Fruit fly (Drosophila melanogaster) whole organism, embryonic: Measurements from ENCODE around the gene CG16717.

Source experiments
- Abd-B ChIP-seq: fragments of 200-800 bp; sonication (Bioruptor generic); optimal IDR thresholded peaks from 2 replicates; lab custom pipeline; 2018; ENCODE audit warnings: missing biosample characterization, mild to moderate bottlenecking, missing genetic modification characterization, moderate library complexity
- Awh ChIP-seq: fragments of 200-800 bp; sonication (Bioruptor generic); IDR thresholded peaks from 2 replicates; pipeline ENCODE4, ENCODE4 v1.3.6; 2022; ENCODE audit warnings: missing biosample characterization, missing genetic modification characterization
- CG10267 ChIP-seq: fragments of 200-800 bp; sonication (Bioruptor generic); optimal IDR thresholded peaks from 2 replicates; lab custom pipeline; 2018; ENCODE audit warnings: missing biosample characterization, mild to moderate bottlenecking, missing genetic modification characterization, moderate library complexity
- CG10979 ChIP-seq: fragments of 200-800 bp; sonication (Bioruptor generic); optimal IDR thresholded peaks from 2 replicates; lab custom pipeline; 2018; ENCODE audit warnings: missing biosample characterization, mild to moderate bottlenecking, missing genetic modification characterization, moderate library complexity
- CG17802 ChIP-seq: fragments of 200-800 bp; sonication (Bioruptor generic); optimal IDR thresholded peaks from 2 replicates; lab custom pipeline; 2018; ENCODE audit warnings: missing biosample characterization, mild to moderate bottlenecking, missing genetic modification characterization, moderate library complexity
- CG18011 ChIP-seq: fragments of 200-800 bp; sonication (Bioruptor generic); optimal IDR thresholded peaks from 2 replicates; lab custom pipeline; 2017; ENCODE audit warnings: missing biosample characterization, missing genetic modification characterization, mild to moderate bottlenecking, moderate library complexity, missing genotype
- CG18262 ChIP-seq: fragments of 200-800 bp; optimal IDR thresholded peaks from 3 replicates; lab custom pipeline; 2019; ENCODE audit warnings: missing biosample characterization, mild to moderate bottlenecking, missing genetic modification characterization, moderate library complexity
- CG18599 ChIP-seq: fragments of 200-800 bp; sonication (Bioruptor generic); optimal IDR thresholded peaks from 3 replicates; lab custom pipeline; 2017; ENCODE audit warnings: missing biosample characterization, missing genetic modification characterization, mild to moderate bottlenecking, moderate library complexity, missing genetic modification reagents
- CG2199 ChIP-seq: fragments of 200-800 bp; sonication (Bioruptor generic); IDR thresholded peaks from 3 replicates; pipeline ENCODE4 v1.3.6; 2022; ENCODE audit warnings: missing biosample characterization, missing genetic modification characterization
- CG3065 ChIP-seq: fragments of 200-800 bp; sonication (Bioruptor generic); optimal IDR thresholded peaks from 2 replicates; lab custom pipeline; 2016; ENCODE audit warnings: missing biosample characterization, missing genetic modification characterization
- CG31224 ChIP-seq: fragments of 200-800 bp; sonication (Bioruptor generic); IDR thresholded peaks from 2 replicates; pipeline ENCODE4 v1.3.6; 2022; ENCODE audit warnings: missing biosample characterization, missing genetic modification characterization
- CG32767 ChIP-seq: fragments of 200-800 bp; sonication (Bioruptor generic); IDR thresholded peaks from 2 replicates; pipeline ENCODE4 v1.3.6; 2022; ENCODE audit warnings: missing biosample characterization, missing genetic modification characterization
- CG34422 ChIP-seq: fragments of 200-800 bp; sonication (Bioruptor generic); IDR thresholded peaks from 3 replicates; pipeline ENCODE4 v1.3.6; 2022; ENCODE audit warnings: missing biosample characterization, missing genetic modification characterization
- CG4854 ChIP-seq: fragments of 200-800 bp; sonication (Bioruptor generic); optimal IDR thresholded peaks from 2 replicates; lab custom pipeline; 2016; ENCODE audit warnings: missing biosample characterization, missing genetic modification characterization, inconsistent platforms
- CG7271 ChIP-seq: fragments of 200-800 bp; sonication (Bioruptor generic); optimal IDR thresholded peaks from 2 replicates; lab custom pipeline; 2018; ENCODE audit warnings: missing biosample characterization, mild to moderate bottlenecking, missing genetic modification characterization, moderate library complexity
- CG7963 ChIP-seq: fragments of 200-800 bp; sonication (Bioruptor generic); IDR thresholded peaks from 3 replicates; pipeline ENCODE4 v1.3.6; 2022; ENCODE audit warnings: missing biosample characterization, missing genetic modification characterization; ENCODE audit not compliant: partially characterized antibody
- CG8359 ChIP-seq: fragments of 200-800 bp; sonication (Bioruptor generic); optimal IDR thresholded peaks from 2 replicates; lab custom pipeline; 2017; ENCODE audit warnings: missing biosample characterization, mild to moderate bottlenecking, missing genetic modification characterization, borderline replicate concordance
- Dp ChIP-seq: fragments of 200-800 bp; sonication (Bioruptor generic); optimal IDR thresholded peaks from 2 replicates; lab custom pipeline; 2018; ENCODE audit warnings: missing biosample characterization, mild to moderate bottlenecking, missing genetic modification characterization, moderate library complexity
- Hr3 ChIP-seq: fragments of 200-800 bp; sonication (Bioruptor generic); optimal IDR thresholded peaks from 3 replicates; lab custom pipeline; 2016; ENCODE audit warnings: missing biosample characterization, missing genetic modification characterization
- Lpt ChIP-seq: fragments of >200 bp; optimal IDR thresholded peaks from 2 replicates; lab custom pipeline; 2018; ENCODE audit warnings: missing biosample characterization, missing genetic modification characterization
- NC2β ChIP-seq: fragments of 200-800 bp; sonication (Bioruptor generic); optimal IDR thresholded peaks from 2 replicates; lab custom pipeline; 2016; ENCODE audit warnings: missing biosample characterization, missing genetic modification characterization
- Rfx ChIP-seq: fragments of 200-800 bp; sonication (Bioruptor generic); IDR thresholded peaks from 2 replicates; pipeline ENCODE4 v1.3.6; 2022; ENCODE audit warnings: missing biosample characterization, missing genetic modification characterization
- Sin3A ChIP-seq: fragments of >200 bp; optimal IDR thresholded peaks from 2 replicates; lab custom pipeline; 2018
- Sry-δ ChIP-seq: fragments of 200-800 bp; sonication (Bioruptor generic); optimal IDR thresholded peaks from 2 replicates; lab custom pipeline; 2016; ENCODE audit warnings: missing biosample characterization, missing genetic modification characterization
- Usf ChIP-seq: fragments of 200-800 bp; sonication (Bioruptor generic); optimal IDR thresholded peaks from 2 replicates; lab custom pipeline; 2017; ENCODE audit warnings: missing genotype, missing biosample characterization, missing genetic modification characterization
- cad ChIP-seq: fragments of >200 bp; optimal IDR thresholded peaks from 2 replicates; lab custom pipeline; 2017; ENCODE audit warnings: missing biosample characterization, missing genetic modification characterization
- dan ChIP-seq: fragments of 200-800 bp; sonication (Bioruptor generic); IDR thresholded peaks from 2 replicates; pipeline ENCODE4 v1.3.6; 2022; ENCODE audit warnings: missing biosample characterization, missing genetic modification characterization
- dysf ChIP-seq: fragments of 200-800 bp; sonication (Bioruptor generic); IDR thresholded peaks from 3 replicates; pipeline ENCODE4 v1.3.6; 2022; ENCODE audit warnings: missing biosample characterization, missing genetic modification characterization
- en ChIP-seq: fragments of 200-800 bp; sonication (Bioruptor generic); optimal IDR thresholded peaks from 2 replicates; lab custom pipeline; 2016; ENCODE audit warnings: missing biosample characterization, missing genetic modification characterization
- ewg ChIP-seq: fragments of 200-800 bp; sonication (Bioruptor generic); optimal IDR thresholded peaks from 3 replicates; lab custom pipeline; 2017; ENCODE audit warnings: mild to moderate bottlenecking, missing biosample characterization, missing genetic modification reagents, missing genetic modification characterization
- exex ChIP-seq: fragments of 200-800 bp; sonication (Bioruptor generic); optimal IDR thresholded peaks from 4 replicates; lab custom pipeline; 2018; ENCODE audit warnings: missing biosample characterization, mild to moderate bottlenecking, missing genetic modification characterization, moderate library complexity
- eyg ChIP-seq: fragments of 200-800 bp; sonication (Bioruptor generic); optimal IDR thresholded peaks from 3 replicates; lab custom pipeline; 2016; ENCODE audit warnings: missing biosample characterization, missing genetic modification characterization
- gce ChIP-seq: fragments of 200-800 bp; sonication (Bioruptor generic); IDR thresholded peaks from 3 replicates; pipeline ENCODE4 v1.3.6; 2022; ENCODE audit warnings: missing biosample characterization, missing genetic modification characterization
- gfzf ChIP-seq: fragments of 200-800 bp; sonication (Bioruptor generic); optimal IDR thresholded peaks from 2 replicates; lab custom pipeline; 2016; ENCODE audit warnings: missing biosample characterization, mild to moderate bottlenecking, missing genetic modification characterization, moderate library complexity
- hkb ChIP-seq, 2 experiments: fragments of 200-800 bp in 1 of 2; fragments of >200 bp in 1 of 2; sonication (Bioruptor generic) in 1 of 2; IDR thresholded peaks in 1 of 2; optimal IDR thresholded peaks in 1 of 2; 2 replicates each; pipeline versions ENCODE4 v1.3.6 to Lab custom; 2017 to 2022; ENCODE audit warnings: missing biosample characterization in 1 of 2, missing genetic modification characterization in 1 of 2
- kah ChIP-seq: fragments of 200-800 bp; sonication (Bioruptor generic); optimal IDR thresholded peaks from 2 replicates; lab custom pipeline; 2018; ENCODE audit warnings: missing biosample characterization, mild to moderate bottlenecking, missing genetic modification characterization
- prd ChIP-seq, 3 experiments: fragments of >200 bp in 2 of 3; fragments of 200-800 bp in 1 of 3; sonication (Bioruptor generic) in 1 of 3; optimal IDR thresholded peaks in 2 of 3; IDR thresholded peaks in 1 of 3; 2 replicates in 2 of 3; 3 replicates in 1 of 3; pipeline versions ENCODE4 v1.3.6 to Lab custom; 2017 to 2022; ENCODE audit warnings: missing biosample characterization in 1 of 3, missing genetic modification characterization in 1 of 3
- rib ChIP-seq: fragments of 200-800 bp; sonication (Bioruptor generic); IDR thresholded peaks from 2 replicates; pipeline ENCODE4 v1.3.6; 2022; ENCODE audit warnings: missing biosample characterization, missing genetic modification characterization
- scrt ChIP-seq: fragments of 200-800 bp; sonication (Bioruptor generic); optimal IDR thresholded peaks from 2 replicates; lab custom pipeline; 2018; ENCODE audit warnings: missing biosample characterization, mild to moderate bottlenecking, missing genetic modification characterization, moderate library complexity
- slou ChIP-seq: fragments of 200-800 bp; sonication (Bioruptor generic); optimal IDR thresholded peaks from 3 replicates; lab custom pipeline; 2016; ENCODE audit warnings: missing biosample characterization, missing genetic modification characterization

The CG16717 gene

DNA sequence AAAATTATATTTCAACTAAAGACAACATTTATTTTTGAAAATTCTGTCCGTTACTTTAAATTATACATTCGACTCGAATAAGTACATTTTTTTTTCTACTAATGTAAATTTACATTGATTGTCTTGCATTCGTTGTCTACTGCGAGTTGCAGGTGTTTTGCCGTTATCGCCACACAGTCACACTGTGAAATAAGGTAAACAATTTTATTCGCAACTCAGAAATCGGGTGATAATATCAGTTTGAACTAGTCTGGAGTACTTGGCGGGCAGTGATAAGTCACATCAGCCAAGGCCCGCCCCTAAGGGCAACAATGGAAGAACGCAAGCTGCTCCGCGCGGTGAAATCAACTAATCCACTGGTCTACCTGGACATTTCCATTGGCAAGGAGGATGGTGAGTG, 49.1 kb upstream of the CG16717 start (continued):
- TF ChIP-seq CG2199 = no peak
- TF ChIP-seq Sry-δ (GFP tag; lab: Kevin White, UChicago) = peak; percentile 31

DNA sequence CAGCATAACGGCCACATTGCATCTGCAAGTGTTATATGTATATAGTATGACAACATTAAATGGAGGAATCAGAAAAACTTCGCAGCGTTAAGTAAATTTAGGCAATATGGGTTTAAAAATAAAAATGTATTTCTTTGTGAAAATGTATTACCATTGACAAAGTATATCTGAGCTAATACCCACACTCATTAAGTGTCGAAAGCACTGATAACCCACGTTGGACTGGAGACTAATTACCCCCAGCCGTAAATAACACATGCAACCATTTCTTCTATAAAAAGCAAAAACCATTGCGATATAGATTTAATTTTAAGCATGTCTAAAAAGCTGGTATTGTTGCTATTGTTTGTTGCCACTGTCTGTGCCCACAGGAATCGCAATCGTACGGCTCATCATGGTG, 41.2 kb upstream of the CG16717 start, which contains the start of gene CG8329:
Gene CG8329, plus strand, starts transcription at position 301 of the 400 bp plus-strand sequence.
- TF ChIP-seq CG17802 (tag; lab: Kevin White, UChicago) (no peak), CG7963 (GFP tag; lab: Robert Waterston, UW) (no peak), prd (optimal IDR thresholded peaks at IDR 0.05; lab: Kevin White, UChicago) (no peak), prd (GFP tag; IDR thresholded peaks at IDR 0.05; lab: Robert Waterston, UW) (no peak), Dp (GFP tag; lab: Kevin White, UChicago) (no peak), CG18262 (tag; lab: Kevin White, UChicago) (no peak), CG10979 (tag; lab: Kevin White, UChicago) (no peak)

DNA sequence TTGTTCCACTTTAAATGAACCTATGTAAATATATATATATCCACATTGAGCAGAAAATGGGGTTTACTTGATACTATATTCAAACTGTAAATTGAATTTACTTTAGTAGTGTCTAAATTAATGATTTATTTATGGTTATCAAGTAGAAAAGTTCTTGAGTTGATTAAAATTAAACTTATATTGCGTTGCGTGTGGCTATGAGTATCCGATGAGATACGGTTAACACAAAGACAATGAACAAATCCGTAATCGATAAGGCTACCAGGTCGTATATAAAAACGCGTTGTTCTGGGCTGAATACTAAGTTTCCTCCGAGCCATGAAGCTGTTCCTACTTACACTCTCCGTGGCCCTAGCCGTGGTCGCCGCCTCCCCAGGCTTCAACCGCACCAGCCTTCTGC, 40.0 kb upstream of the CG16717 start, which contains the start of gene CG18179:
Gene CG18179, plus strand, starts transcription at position 301 of the 400 bp plus-strand sequence.
- TF ChIP-seq CG4854 (GFP tag; lab: Kevin White, UChicago) (no peak), rib (GFP tag; lab: Robert Waterston, UW) (no peak), CG32767 (GFP tag; lab: Robert Waterston, UW) (no peak), hkb (optimal IDR thresholded peaks at IDR 0.05; lab: Kevin White, UChicago) (no peak), hkb (GFP tag; IDR thresholded peaks at IDR 0.05; lab: Robert Waterston, UW) (no peak), Abd-B (GFP tag; lab: Kevin White, UChicago) (no peak), Lpt (GFP tag; lab: Kevin White, UChicago) (no peak), Sin3A (lab: Kevin White, UChicago) (no peak)
- TF ChIP-seq, all 482 proteins: peak for 0

DNA sequence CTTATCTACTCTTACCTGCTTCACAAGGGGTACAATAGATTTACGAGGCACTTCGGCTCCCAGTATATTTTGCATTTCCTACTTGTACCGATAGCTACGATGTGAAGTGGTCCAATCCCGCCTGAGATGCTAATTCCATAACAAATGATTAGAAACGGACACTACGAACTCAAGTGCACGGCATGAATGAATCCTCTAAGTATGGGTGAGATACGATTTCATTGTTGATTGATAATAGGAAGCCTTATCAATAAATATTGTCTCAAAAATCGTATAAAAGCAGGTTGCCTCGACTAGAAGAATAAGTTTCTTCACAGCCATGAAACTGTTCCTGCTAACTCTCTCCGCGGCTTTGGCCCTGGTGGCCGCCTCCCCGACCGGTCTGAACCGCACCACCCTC, 38.3 kb upstream of the CG16717 start, which contains the start of gene CG18180:
Gene CG18180, plus strand, starts transcription at position 301 of the 400 bp plus-strand sequence.
- TF ChIP-seq CG10267 (tag; lab: Kevin White, UChicago) (no peak), CG18599 (GFP tag; lab: Kevin White, UChicago) (no peak), exex (tag; lab: Kevin White, UChicago) (peak; percentile 10)

dm6 chr3L:9643762-9644161, 35.2 kb upstream of the CG16717 start, which contains the start of gene CNMaR:
Gene CNMaR, plus strand, starts transcription at chr3L:9644109.
- TF ChIP-seq CG7271 (tag; lab: Kevin White, UChicago) (no peak), CG8359 (GFP tag; lab: Kevin White, UChicago) (no peak), dysf (GFP tag; lab: Robert Waterston, UW) (0 out of 3 replicates have a peak, but pooled peaks have one; percentile 16), ewg (peak; percentile 85), dan (no peak), en (no peak), slou (GFP tag; lab: Kevin White, UChicago) (no peak), CG3065 (GFP tag; lab: Kevin White, UChicago) (no peak), Hr3 (GFP tag; lab: Kevin White, UChicago) (no peak), eyg (GFP tag; lab: Kevin White, UChicago) (no peak), kah (GFP tag; lab: Kevin White, UChicago) (peak; percentile 10), CG31224 (GFP tag; lab: Robert Waterston, UW) (peak; percentile 78), Usf (GFP tag; lab: Kevin White, UChicago) (no peak), cad (GFP tag; lab: Kevin White, UChicago) (no peak), NC2β (GFP tag; lab: Kevin White, UChicago) (no peak), scrt (GFP tag; lab: Kevin White, UChicago) (peak; percentile 100), Awh (no peak), gce (GFP tag; lab: Robert Waterston, UW) (no peak), Rfx (GFP tag; lab: Robert Waterston, UW) (no peak), gfzf (GFP tag; lab: Kevin White, UChicago) (no peak), CG34422 (GFP tag; lab: Robert Waterston, UW) (peak; percentile 59; the same call in 1 of the 3 replicates), CG18011 (GFP tag; lab: Kevin White, UChicago) (no peak)
